Worm (Caenorhabditis elegans) whole organism, early embryonic: Measurements from ENCODE around the gene Y62E10A.3.

Source experiments
- F13C5.2 ChIP-seq: sonication (generic microtip); optimal IDR thresholded peaks from 2 replicates; lab custom pipeline; 2017; ENCODE audit warnings: mild to moderate bottlenecking, missing genetic modification characterization, inconsistent platforms, missing compliant biosample characterization
- ama-1 ChIP-seq: fragments of 150-350 bp; optimal IDR thresholded peaks from 2 replicates; lab custom pipeline; 2014
- ceh-36 ChIP-seq: sonication (generic microtip); optimal IDR thresholded peaks from 2 replicates; lab custom pipeline; 2016; ENCODE audit warnings: missing genetic modification characterization, inconsistent platforms, missing compliant biosample characterization
- ets-7 ChIP-seq: sonication (generic microtip); optimal IDR thresholded peaks from 2 replicates; lab custom pipeline; 2016; ENCODE audit warnings: missing genotype, missing genetic modification characterization, missing compliant biosample characterization
- flt-1 ChIP-seq: fragments of 200-800 bp; sonication (Bioruptor generic); IDR thresholded peaks from 2 replicates; pipeline ENCODE4 v1.3.6; 2022; ENCODE audit warnings: missing genetic modification characterization, missing compliant biosample characterization
- hmbx-1 ChIP-seq: sonication (generic microtip); optimal IDR thresholded peaks from 2 replicates; lab custom pipeline; 2016; ENCODE audit warnings: mild to moderate bottlenecking, missing genetic modification characterization, missing compliant biosample characterization
- hmg-4 ChIP-seq: fragments of 200-800 bp; sonication (Bioruptor generic); optimal IDR thresholded peaks from 2 replicates; lab custom pipeline; 2018; ENCODE audit warnings: mild to moderate bottlenecking, missing genetic modification characterization, missing compliant biosample characterization
- pes-1 ChIP-seq: fragments of 200-800 bp; sonication (Bioruptor generic); IDR thresholded peaks from 2 replicates; pipeline ENCODE4 v1.3.6; 2022; ENCODE audit warnings: missing genetic modification reagents, missing genetic modification characterization, missing compliant biosample characterization
- sea-1 ChIP-seq: fragments of 200-800 bp; sonication (Bioruptor generic); conservative IDR thresholded peaks from 2 replicates; pipeline ENCODE4 v1.3.6; 2022; ENCODE audit warnings: missing genetic modification characterization, missing compliant biosample characterization
- tbx-11 ChIP-seq: fragments of 200-800 bp; sonication (Bioruptor generic); IDR thresholded peaks from 2 replicates; pipeline ENCODE4 v1.3.6; 2022; ENCODE audit warnings: missing genetic modification characterization, missing compliant biosample characterization
- tbx-37 ChIP-seq: fragments of 200-800 bp; sonication (Bioruptor generic); conservative IDR thresholded peaks from 2 replicates; pipeline ENCODE4 v1.3.6; 2022; ENCODE audit warnings: missing genetic modification reagents, missing genetic modification characterization, missing compliant biosample characterization
- tra-4 ChIP-seq: sonication (generic microtip); optimal IDR thresholded peaks from 2 replicates; lab custom pipeline; 2017; ENCODE audit warnings: missing genetic modification characterization, missing compliant biosample characterization

DNA sequence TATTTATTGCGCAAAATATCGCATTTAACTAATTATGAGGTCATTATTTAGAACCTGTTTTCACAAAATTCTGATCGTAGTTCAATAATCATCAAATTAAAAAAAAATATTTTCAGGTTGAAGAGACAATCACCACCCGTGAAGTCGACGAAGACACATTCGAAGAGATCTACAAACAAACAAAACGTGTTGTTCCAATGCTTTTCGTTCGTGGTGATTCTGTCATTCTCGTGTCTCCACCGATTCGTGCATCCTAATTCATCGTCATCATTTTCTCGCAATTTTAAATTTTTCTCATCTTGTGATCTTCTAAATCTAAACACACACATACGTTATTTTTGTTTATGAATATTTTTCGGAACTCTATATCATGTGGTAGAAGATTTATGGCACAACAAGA lies 28.7 kb upstream of the Y62E10A.3 start:
- no peak for TF ChIP-seq ceh-36
- no peak for TF ChIP-seq hmbx-1 (tag; lab: Kevin White, UChicago)
- TF ChIP-seq ama-1: no peak
- TF ChIP-seq tra-4 (tag; lab: Kevin White, UChicago): no peak
- no peak for TF ChIP-seq sea-1 (GFP tag; lab: Robert Waterston, UW)
- TF ChIP-seq F13C5.2: no peak
- no peak for TF ChIP-seq flt-1 (GFP tag; lab: Robert Waterston, UW)
- TF ChIP-seq ets-7 (tag; lab: Kevin White, UChicago): no peak
- no peak for TF ChIP-seq hmg-4
- TF ChIP-seq tbx-11: no peak
- TF ChIP-seq pes-1: no peak
- TF ChIP-seq tbx-37 (GFP tag; lab: Robert Waterston, UW): no peak
